Fruit fly (Drosophila melanogaster) whole organism, embryonic: ENCODE data around the gene CG14960.

ENCODE experiments used
- Antp ChIP-seq: fragments of 200-800 bp; sonication (Bioruptor generic); optimal IDR thresholded peaks from 3 replicates; lab custom pipeline; 2016; ENCODE audit warnings: missing biosample characterization, missing genetic modification characterization
- Bgb ChIP-seq: fragments of 200-800 bp; sonication (Bioruptor generic); IDR thresholded peaks from 2 replicates; pipeline ENCODE4 v1.3.6; 2022; ENCODE audit warnings: missing biosample characterization, missing genetic modification characterization; ENCODE audit not compliant: partially characterized antibody
- Blimp-1 ChIP-seq: fragments of 200-800 bp; sonication (Bioruptor generic); optimal IDR thresholded peaks from 3 replicates; lab custom pipeline; 2018; ENCODE audit warnings: missing biosample characterization, missing genetic modification characterization, mild to moderate bottlenecking, moderate library complexity, missing genetic modification reagents
- BtbVII ChIP-seq: fragments of 200-800 bp; sonication (Bioruptor generic); optimal IDR thresholded peaks from 3 replicates; lab custom pipeline; 2017; ENCODE audit warnings: missing biosample characterization, mild to moderate bottlenecking, missing genetic modification characterization
- CG10565 ChIP-seq: fragments of 200-800 bp; sonication (Bioruptor generic); optimal IDR thresholded peaks from 3 replicates; lab custom pipeline; 2016; ENCODE audit warnings: missing biosample characterization, mild to moderate bottlenecking, missing genetic modification characterization
- CG10979 ChIP-seq: fragments of 200-800 bp; sonication (Bioruptor generic); optimal IDR thresholded peaks from 2 replicates; lab custom pipeline; 2018; ENCODE audit warnings: missing biosample characterization, mild to moderate bottlenecking, missing genetic modification characterization, moderate library complexity
- CG11456 ChIP-seq: fragments of 200-800 bp; sonication (Bioruptor generic); IDR thresholded peaks from 3 replicates; pipeline ENCODE4 v1.3.6; 2022; ENCODE audit warnings: missing biosample characterization, missing genetic modification characterization
- CG12236 ChIP-seq: fragments of 200-800 bp; sonication (Bioruptor generic); optimal IDR thresholded peaks from 2 replicates; lab custom pipeline; 2016; ENCODE audit warnings: missing biosample characterization, missing genetic modification characterization
- CG12299 ChIP-seq: fragments of 200-800 bp; sonication (Bioruptor generic); optimal IDR thresholded peaks from 2 replicates; lab custom pipeline; 2018; ENCODE audit warnings: missing biosample characterization, mild to moderate bottlenecking, missing genetic modification characterization
- CG12744 ChIP-seq: fragments of 200-800 bp; sonication (Bioruptor generic); optimal IDR thresholded peaks from 2 replicates; lab custom pipeline; 2016; ENCODE audit warnings: missing biosample characterization, missing genetic modification characterization
- CG13123 ChIP-seq: fragments of 200-800 bp; sonication (Bioruptor generic); optimal IDR thresholded peaks from 2 replicates; lab custom pipeline; 2016; ENCODE audit warnings: missing biosample characterization, missing genetic modification characterization
- CG13287 ChIP-seq: fragments of 200-800 bp; sonication (Bioruptor generic); IDR thresholded peaks from 2 replicates; pipeline ENCODE4 v1.3.6; 2022; ENCODE audit warnings: missing biosample characterization, missing genetic modification characterization; ENCODE audit not compliant: partially characterized antibody
- CG14441 ChIP-seq: fragments of 200-800 bp; sonication (Bioruptor generic); IDR thresholded peaks from 2 replicates; pipeline ENCODE4 v1.3.6; 2022; ENCODE audit warnings: missing biosample characterization, missing genetic modification characterization
- CG14965 ChIP-seq: fragments of 200-800 bp; sonication (Bioruptor generic); optimal IDR thresholded peaks from 2 replicates; lab custom pipeline; 2016; ENCODE audit warnings: missing biosample characterization, missing genetic modification characterization, borderline replicate concordance
- CG15601 ChIP-seq: fragments of 200-800 bp; sonication (Bioruptor generic); optimal IDR thresholded peaks from 3 replicates; lab custom pipeline; 2019; ENCODE audit warnings: missing biosample characterization, mild to moderate bottlenecking, missing genetic modification characterization, moderate library complexity
- CG15696 ChIP-seq: fragments of 200-800 bp; sonication (Bioruptor generic); optimal IDR thresholded peaks from 2 replicates; lab custom pipeline; 2019; ENCODE audit warnings: missing biosample characterization, mild to moderate bottlenecking, missing genetic modification characterization, moderate library complexity
- CG17568 ChIP-seq: fragments of 200-800 bp; sonication (Bioruptor generic); optimal IDR thresholded peaks from 2 replicates; lab custom pipeline; 2018; ENCODE audit warnings: missing biosample characterization, mild to moderate bottlenecking, missing genetic modification characterization, moderate library complexity
- CG34224 ChIP-seq: fragments of 200-800 bp; sonication (Bioruptor generic); IDR thresholded peaks from 3 replicates; pipeline ENCODE4 v1.3.6; 2022; ENCODE audit warnings: missing biosample characterization, missing genetic modification characterization; ENCODE audit not compliant: partially characterized antibody
- CG3726 ChIP-seq: fragments of 200-800 bp; sonication (Bioruptor generic); IDR thresholded peaks from 3 replicates; pipeline ENCODE4, ENCODE4 v1.3.6; 2022; ENCODE audit warnings: missing biosample characterization, missing genetic modification characterization
- CG42726 ChIP-seq: fragments of 200-800 bp; sonication (Bioruptor generic); IDR thresholded peaks from 2 replicates; pipeline ENCODE4 v1.3.6; 2022; ENCODE audit warnings: missing biosample characterization, missing genetic modification characterization; ENCODE audit not compliant: partially characterized antibody
- CG4360 ChIP-seq: fragments of 200-800 bp; sonication (Bioruptor generic); IDR thresholded peaks from 2 replicates; pipeline ENCODE4 v1.3.6; 2022; ENCODE audit warnings: missing biosample characterization, missing genetic modification characterization
- CG6683 ChIP-seq: fragments of 200-800 bp; sonication (Bioruptor generic); optimal IDR thresholded peaks from 2 replicates; lab custom pipeline; 2017; ENCODE audit warnings: missing biosample characterization, mild to moderate bottlenecking, missing genetic modification characterization, missing genetic modification reagents
- CG9797 ChIP-seq: fragments of 200-800 bp; sonication (Bioruptor generic); optimal IDR thresholded peaks from 3 replicates; lab custom pipeline; 2018; ENCODE audit warnings: missing biosample characterization, mild to moderate bottlenecking, missing genetic modification characterization
- CoRest ChIP-seq: fragments of 200-800 bp; sonication (Bioruptor generic); optimal IDR thresholded peaks from 3 replicates; lab custom pipeline; 2018; ENCODE audit warnings: missing biosample characterization, mild to moderate bottlenecking, missing genetic modification characterization, moderate library complexity
- Dek ChIP-seq: fragments of 200-800 bp; sonication (Bioruptor generic); optimal IDR thresholded peaks from 3 replicates; lab custom pipeline; 2019; ENCODE audit warnings: missing biosample characterization, mild to moderate bottlenecking, missing genetic modification characterization, moderate library complexity
- Doc3 ChIP-seq: fragments of 200-800 bp; sonication (Bioruptor generic); IDR thresholded peaks from 3 replicates; pipeline ENCODE4 v1.3.6; 2022; ENCODE audit warnings: missing biosample characterization, missing genetic modification characterization; ENCODE audit not compliant: partially characterized antibody
- Elba2 ChIP-seq: fragments of 200-800 bp; sonication (Bioruptor generic); optimal IDR thresholded peaks from 3 replicates; lab custom pipeline; 2016; ENCODE audit warnings: missing biosample characterization, missing genetic modification characterization
- Ets65A ChIP-seq: fragments of 200-800 bp; sonication (Bioruptor generic); peaks from one replicate; lab custom pipeline; 2016; ENCODE audit warnings: missing biosample characterization, missing genetic modification characterization
- HLH54F ChIP-seq: fragments of 200-800 bp; sonication (Bioruptor generic); optimal IDR thresholded peaks from 3 replicates; lab custom pipeline; 2016; ENCODE audit warnings: missing biosample characterization, missing genetic modification characterization
- HLHmδ ChIP-seq: fragments of 200-800 bp; sonication (Bioruptor generic); optimal IDR thresholded peaks from 2 replicates; lab custom pipeline; 2018; ENCODE audit warnings: missing biosample characterization, mild to moderate bottlenecking, missing genetic modification characterization, moderate library complexity
- Mad ChIP-seq: fragments of 200-800 bp; sonication (Bioruptor generic); optimal IDR thresholded peaks from 2 replicates; lab custom pipeline; 2016; ENCODE audit warnings: missing biosample characterization, missing genetic modification characterization
- Mrtf ChIP-seq: fragments of 200-800 bp; sonication (Bioruptor generic); IDR thresholded peaks from 3 replicates; pipeline ENCODE4 v1.3.6; 2022; ENCODE audit warnings: missing biosample characterization, missing genetic modification characterization
- Nf-YA ChIP-seq: fragments of 200-800 bp; sonication (Bioruptor generic); IDR thresholded peaks from 2 replicates; pipeline ENCODE4 v1.3.6; 2022; ENCODE audit warnings: missing biosample characterization, missing genetic modification characterization
- Rfx ChIP-seq: fragments of 200-800 bp; sonication (Bioruptor generic); IDR thresholded peaks from 2 replicates; pipeline ENCODE4 v1.3.6; 2022; ENCODE audit warnings: missing biosample characterization, missing genetic modification characterization
- Rx ChIP-seq: fragments of 200-800 bp; sonication (Bioruptor generic); IDR thresholded peaks from 2 replicates; pipeline ENCODE4 v1.3.6; 2022; ENCODE audit warnings: missing biosample characterization, missing genetic modification characterization
- Sin3A ChIP-seq: fragments of >200 bp; optimal IDR thresholded peaks from 2 replicates; lab custom pipeline; 2018
- Stat92E ChIP-seq, 3 experiments: fragments of >200 bp in 2 of 3; fragments of 200-800 bp in 1 of 3; sonication (Bioruptor generic) in 1 of 3; optimal IDR thresholded peaks; 2 replicates each; lab custom pipeline; 2017 to 2019; ENCODE audit warnings: missing biosample characterization in 3 of 3, missing genetic modification characterization in 3 of 3, mild to moderate bottlenecking in 1 of 3, moderate library complexity in 1 of 3
- ab ChIP-seq: fragments of 200-800 bp; sonication (Bioruptor generic); optimal IDR thresholded peaks from 2 replicates; lab custom pipeline; 2016; ENCODE audit warnings: missing biosample characterization, missing genetic modification characterization
- cad ChIP-seq: fragments of >200 bp; optimal IDR thresholded peaks from 2 replicates; lab custom pipeline; 2017; ENCODE audit warnings: missing biosample characterization, missing genetic modification characterization
- cato ChIP-seq: fragments of 200-800 bp; sonication (Bioruptor generic); optimal IDR thresholded peaks from 2 replicates; lab custom pipeline; 2016; ENCODE audit warnings: missing biosample characterization, missing genetic modification characterization, borderline replicate concordance
- da ChIP-seq: fragments of 200-800 bp; sonication (Bioruptor generic); optimal IDR thresholded peaks from 2 replicates; lab custom pipeline; 2016; ENCODE audit warnings: missing biosample characterization, missing genetic modification characterization
- dpn ChIP-seq, 2 experiments: fragments of 200-800 bp; sonication (Bioruptor generic); optimal IDR thresholded peaks; 3 replicates each; lab custom pipeline; 2016; ENCODE audit warnings: missing biosample characterization in 2 of 2, missing genetic modification characterization in 2 of 2
- gsb ChIP-seq: fragments of 200-800 bp; sonication (Bioruptor generic); IDR thresholded peaks from 2 replicates; pipeline ENCODE4 v1.3.6; 2022; ENCODE audit warnings: missing biosample characterization, missing genetic modification characterization
- gt ChIP-seq: fragments of 200-800 bp; sonication (Bioruptor generic); IDR thresholded peaks from 2 replicates; pipeline ENCODE4 v1.3.6; 2022; ENCODE audit warnings: missing biosample characterization, missing genetic modification characterization
- nerfin-1 ChIP-seq: fragments of 200-800 bp; sonication (Bioruptor generic); optimal IDR thresholded peaks from 3 replicates; lab custom pipeline; 2019; ENCODE audit warnings: missing biosample characterization, mild to moderate bottlenecking, missing genetic modification characterization, moderate library complexity
- pum ChIP-seq: fragments of 200-800 bp; sonication (Bioruptor generic); optimal IDR thresholded peaks from 2 replicates; lab custom pipeline; 2016; ENCODE audit warnings: missing biosample characterization, missing genetic modification characterization
- repo ChIP-seq: fragments of 200-800 bp; sonication (Bioruptor generic); optimal IDR thresholded peaks from 2 replicates; lab custom pipeline; 2016; ENCODE audit warnings: missing biosample characterization, missing genetic modification characterization
- stwl ChIP-seq: fragments of 200-800 bp; sonication (Bioruptor generic); optimal IDR thresholded peaks from 3 replicates; lab custom pipeline; 2018; ENCODE audit warnings: missing biosample characterization, mild to moderate bottlenecking, missing genetic modification characterization, moderate library complexity
- tap ChIP-seq: fragments of 200-800 bp; optimal IDR thresholded peaks from 3 replicates; lab custom pipeline; 2019; ENCODE audit warnings: missing biosample characterization, mild to moderate bottlenecking, missing genetic modification characterization, moderate library complexity
- zfh2 ChIP-seq: fragments of 200-800 bp; sonication (Bioruptor generic); optimal IDR thresholded peaks from 2 replicates; lab custom pipeline; 2016; ENCODE audit warnings: missing biosample characterization, missing genetic modification characterization

Gene CG14960

dm6 chr3L:3300345-3300744 is 29.5 kb downstream of the CG14960 start (continued):
- no peak for TF ChIP-seq CG15696
- TF ChIP-seq Mrtf = no peak
- no peak for TF ChIP-seq Bgb (GFP tag; lab: Robert Waterston, UW)
- TF ChIP-seq Sin3A (lab: Kevin White, UChicago) = no peak
- TF ChIP-seq Elba2 (GFP tag; lab: Kevin White, UChicago) = no peak
- no peak for TF ChIP-seq CG3726 (GFP tag; lab: Robert Waterston, UW)
- TF ChIP-seq CG4360 (GFP tag; lab: Robert Waterston, UW) = peak; percentile 20; the same call in 1 of the 2 replicates
- TF ChIP-seq Doc3 (GFP tag; lab: Robert Waterston, UW) = no peak
- no peak for TF ChIP-seq Nf-YA (GFP tag; lab: Robert Waterston, UW)
- TF ChIP-seq gsb (GFP tag; lab: Robert Waterston, UW) = no peak
- TF ChIP-seq CG42726 (GFP tag; lab: Robert Waterston, UW) = no peak
- no peak for TF ChIP-seq CG12744 (GFP tag; lab: Kevin White, UChicago)
- TF ChIP-seq CG13123 = no peak
- peak; percentile 42; the same call in 1 of the 2 replicates for TF ChIP-seq Rx (GFP tag; lab: Robert Waterston, UW)
- TF ChIP-seq da (GFP tag; lab: Kevin White, UChicago) = no peak
- peak; percentile 78 for TF ChIP-seq Blimp-1 (GFP tag; lab: Kevin White, UChicago)
- peak; percentile 34 for TF ChIP-seq pum
- TF ChIP-seq HLHmδ = no peak
- peak; percentile 50 for TF ChIP-seq tap (tag; lab: Kevin White, UChicago)
- TF ChIP-seq CG9797 = no peak
- peak; percentile 60 for TF ChIP-seq Ets65A (GFP tag; lab: Kevin White, UChicago)
- no peak for TF ChIP-seq stwl (tag; lab: Kevin White, UChicago)
- TF ChIP-seq zfh2 (GFP tag; lab: Kevin White, UChicago) = no peak
- peak; percentile 55 for TF ChIP-seq repo
- TF ChIP-seq Mad = no peak
- no peak for TF ChIP-seq cad (GFP tag; lab: Kevin White, UChicago)
- TF ChIP-seq cato (GFP tag; lab: Kevin White, UChicago) = no peak
- TF ChIP-seq CG6683 (GFP tag; lab: Kevin White, UChicago) = no peak
- no peak for TF ChIP-seq HLH54F (GFP tag; lab: Kevin White, UChicago)
- peak; percentile 63; the same call in 1 of the 3 replicates for TF ChIP-seq CG11456 (GFP tag; lab: Robert Waterston, UW)
- peak; percentile 0 for TF ChIP-seq CG12299 (tag; lab: Kevin White, UChicago)
- peak; percentile 55 for TF ChIP-seq CG14441 (GFP tag; lab: Robert Waterston, UW)
- no peak for TF ChIP-seq CG12236
- no peak for TF ChIP-seq gt (GFP tag; lab: Robert Waterston, UW)
- no peak for TF ChIP-seq ab (GFP tag; lab: Kevin White, UChicago)
- TF ChIP-seq CG34224 (GFP tag; lab: Robert Waterston, UW) = no peak
- peak; percentile 40 for TF ChIP-seq Dek (tag; lab: Kevin White, UChicago)
- no peak for TF ChIP-seq CG10565
- peak; percentile 67 for TF ChIP-seq CG10979 (tag; lab: Kevin White, UChicago)
- no peak for TF ChIP-seq CG13287 (GFP tag; lab: Robert Waterston, UW)
- TF ChIP-seq CG15601 (tag; lab: Kevin White, UChicago) = peak; percentile 29
- no peak for TF ChIP-seq Stat92E (GFP tag; optimal IDR thresholded peaks at IDR 0.05; lab: Kevin White, UChicago)
- peak; percentile 71 for TF ChIP-seq Rfx (GFP tag; lab: Robert Waterston, UW)
- TF ChIP-seq BtbVII (GFP tag; lab: Kevin White, UChicago) = peak; percentile 46
- TF ChIP-seq dpn (GFP tag; optimal IDR thresholded peaks at IDR 0.05; lab: Kevin White, UChicago) = peak; percentile 20 to 58
- TF ChIP-seq nerfin-1 (tag; lab: Kevin White, UChicago) = peak; percentile 50
- TF ChIP-seq CG17568 (GFP tag; lab: Kevin White, UChicago) = no peak
- peak; percentile 31 for TF ChIP-seq CG14965 (GFP tag; lab: Kevin White, UChicago)
- TF ChIP-seq CoRest = peak; percentile 50
- peak; percentile 22 for TF ChIP-seq Antp (GFP tag; lab: Kevin White, UChicago)
